Fruit fly (Drosophila melanogaster) whole organism, wandering third instar larva: ENCODE data around the gene Dhod.

Source experiments
- Abd-B ChIP-seq: fragments of >200 bp; optimal IDR thresholded peaks from 2 replicates; lab custom pipeline; 2017; ENCODE audit warnings: missing biosample characterization, missing genetic modification characterization
- CG32264 ChIP-seq: fragments of 200-800 bp; sonication (Bioruptor generic); optimal IDR thresholded peaks from 2 replicates; lab custom pipeline; 2016; ENCODE audit warnings: missing biosample characterization, missing genetic modification characterization
- CG9705 ChIP-seq: fragments of 200-800 bp; sonication (Bioruptor generic); optimal IDR thresholded peaks from 2 replicates; lab custom pipeline; 2018; ENCODE audit warnings: missing biosample characterization, mild to moderate bottlenecking, missing genetic modification characterization
- CrebA ChIP-seq: fragments of 200-800 bp; sonication (Bioruptor generic); optimal IDR thresholded peaks from 2 replicates; lab custom pipeline; 2016; ENCODE audit warnings: missing biosample characterization, mild to moderate bottlenecking, missing genetic modification characterization, borderline replicate concordance
- Dfd ChIP-seq: fragments of >200 bp; optimal IDR thresholded peaks from 2 replicates; lab custom pipeline; 2017; ENCODE audit warnings: missing biosample characterization, missing genetic modification characterization
- Dif ChIP-seq: fragments of 200-275, 200-300 bp; sonication (Bioruptor generic); optimal IDR thresholded peaks from 2 replicates; lab custom pipeline; 2018; ENCODE audit warnings: missing biosample characterization, missing genetic modification characterization; ENCODE audit not compliant: partially characterized antibody
- GATAd ChIP-seq: sonication (Bioruptor generic); optimal IDR thresholded peaks from 2 replicates; lab custom pipeline; 2016; ENCODE audit warnings: missing biosample characterization, missing genetic modification characterization
- HLH106 ChIP-seq: fragments of 200-800 bp; optimal IDR thresholded peaks from 3 replicates; lab custom pipeline; 2019; ENCODE audit warnings: missing biosample characterization, mild to moderate bottlenecking, missing genetic modification characterization, moderate library complexity
- Hnf4 ChIP-seq: fragments of 200-800 bp; sonication (Bioruptor generic); optimal IDR thresholded peaks from 2 replicates; lab custom pipeline; 2016; ENCODE audit warnings: missing biosample characterization, mild to moderate bottlenecking, missing genetic modification characterization
- Hr78 ChIP-seq: fragments of >200 bp; optimal IDR thresholded peaks from 2 replicates; lab custom pipeline; 2017; ENCODE audit warnings: missing biosample characterization, missing genetic modification characterization
- Hr83 ChIP-seq: fragments of 200-300 bp; sonication (Bioruptor generic); optimal IDR thresholded peaks from 2 replicates; lab custom pipeline; 2016; ENCODE audit warnings: missing biosample characterization, mild to moderate bottlenecking, missing genetic modification characterization, moderate library complexity; ENCODE audit not compliant: poor library complexity, severe bottlenecking
- Mio ChIP-seq: sonication (Bioruptor generic); optimal IDR thresholded peaks from 2 replicates; lab custom pipeline; 2016; ENCODE audit warnings: missing biosample characterization, missing genetic modification characterization
- Myc ChIP-seq: fragments of >200 bp; optimal IDR thresholded peaks from 2 replicates; lab custom pipeline; 2017
- N ChIP-seq: fragments of >200 bp; optimal IDR thresholded peaks from 2 replicates; lab custom pipeline; 2018; ENCODE audit warnings: missing biosample characterization, missing external identifiers, missing genetic modification characterization
- OdsH ChIP-seq: fragments of 200-800 bp; sonication (Bioruptor generic); optimal IDR thresholded peaks from 2 replicates; lab custom pipeline; 2016; ENCODE audit warnings: missing biosample characterization, mild to moderate bottlenecking, missing genetic modification characterization
- Rel ChIP-seq, 2 experiments: fragments of 200-800 bp; sonication (Bioruptor generic) in 1 of 2; optimal IDR thresholded peaks; 2 replicates in 1 of 2; 3 replicates in 1 of 2; lab custom pipeline; 2016 to 2019; ENCODE audit warnings: mild to moderate bottlenecking in 2 of 2, missing biosample characterization in 2 of 2, missing genetic modification characterization in 2 of 2, moderate library complexity in 1 of 2
- Sp1 ChIP-seq: fragments of 200-800 bp; sonication (Bioruptor generic); optimal IDR thresholded peaks from 3 replicates; lab custom pipeline; 2019; ENCODE audit warnings: missing biosample characterization, mild to moderate bottlenecking, missing genetic modification characterization, moderate library complexity
- Vsx2 ChIP-seq: fragments of 200-300, 225-300 bp; sonication (Bioruptor generic); optimal IDR thresholded peaks from 2 replicates; lab custom pipeline; 2018; ENCODE audit warnings: missing biosample characterization, missing genetic modification characterization; ENCODE audit not compliant: partially characterized antibody
- br ChIP-seq: fragments of 200-800 bp; sonication (Bioruptor generic); optimal IDR thresholded peaks from 2 replicates; lab custom pipeline; 2016; ENCODE audit warnings: missing biosample characterization, missing genetic modification characterization
- brk ChIP-seq: fragments of 200-800 bp; sonication (Bioruptor generic); optimal IDR thresholded peaks from 2 replicates; lab custom pipeline; 2016; ENCODE audit warnings: missing biosample characterization, mild to moderate bottlenecking, missing genetic modification characterization
- dl ChIP-seq, 2 experiments: fragments of 175-275, 200-275 bp in 1 of 2; fragments of 200-275 bp in 1 of 2; sonication (Bioruptor generic); optimal IDR thresholded peaks; lab custom pipeline; 2018; ENCODE audit warnings: mild to moderate bottlenecking in 2 of 2, missing biosample characterization in 2 of 2, missing genetic modification characterization in 2 of 2, moderate library complexity in 2 of 2; ENCODE audit not compliant: partially characterized antibody in 2 of 2, insufficient read depth in 1 of 2
- dmrt93B ChIP-seq: fragments of 200-800 bp; sonication (Bioruptor generic); optimal IDR thresholded peaks from 2 replicates; lab custom pipeline; 2018; ENCODE audit warnings: missing biosample characterization, mild to moderate bottlenecking, missing genetic modification characterization
- dsf ChIP-seq: sonication (Bioruptor generic); optimal IDR thresholded peaks from 2 replicates; lab custom pipeline; 2016; ENCODE audit warnings: missing biosample characterization, missing genetic modification characterization, borderline replicate concordance
- ey ChIP-seq: fragments of 200-800 bp; sonication (Bioruptor generic); optimal IDR thresholded peaks from 2 replicates; lab custom pipeline; 2016; ENCODE audit warnings: missing biosample characterization, missing genetic modification characterization
- foxo ChIP-seq, 2 experiments: fragments of 200-800 bp; sonication (Bioruptor generic); optimal IDR thresholded peaks; 2 replicates in 1 of 2; 3 replicates in 1 of 2; lab custom pipeline; 2016 to 2017; ENCODE audit warnings: missing biosample characterization in 2 of 2, missing genetic modification characterization in 2 of 2
- fru ChIP-seq: fragments of 200-800 bp; sonication (Bioruptor generic); optimal IDR thresholded peaks from 3 replicates; lab custom pipeline; 2016; ENCODE audit warnings: missing biosample characterization, mild to moderate bottlenecking, missing genetic modification characterization
- h ChIP-seq: fragments of 200-800 bp; sonication (Bioruptor generic); optimal IDR thresholded peaks from 3 replicates; lab custom pipeline; 2016; ENCODE audit warnings: missing biosample characterization, mild to moderate bottlenecking, missing genetic modification characterization
- jim ChIP-seq: fragments of 175-275, 200-325 bp; sonication (Bioruptor generic); optimal IDR thresholded peaks from 2 replicates; lab custom pipeline; 2016; ENCODE audit warnings: missing biosample characterization, mild to moderate bottlenecking, missing genetic modification characterization
- lola ChIP-seq: fragments of >200 bp; optimal IDR thresholded peaks from 2 replicates; lab custom pipeline; 2017; ENCODE audit warnings: missing biosample characterization, missing genetic modification characterization
- psq ChIP-seq: fragments of 200-800 bp; sonication (Bioruptor generic); optimal IDR thresholded peaks from 3 replicates; lab custom pipeline; 2017; ENCODE audit warnings: missing biosample characterization, mild to moderate bottlenecking, missing genetic modification characterization, moderate library complexity
- rgr ChIP-seq: fragments of 200-800 bp; sonication (Bioruptor generic); optimal IDR thresholded peaks from 3 replicates; lab custom pipeline; 2016; ENCODE audit warnings: missing biosample characterization, mild to moderate bottlenecking, missing genetic modification characterization
- sage ChIP-seq: fragments of 200-800 bp; sonication (Bioruptor generic); optimal IDR thresholded peaks from 2 replicates; lab custom pipeline; 2016; ENCODE audit warnings: missing biosample characterization, mild to moderate bottlenecking, missing genetic modification characterization
- sv ChIP-seq: fragments of 200-800 bp; sonication (Bioruptor generic); optimal IDR thresholded peaks from 3 replicates; lab custom pipeline; 2016; ENCODE audit warnings: missing biosample characterization, missing genetic modification characterization
- usp ChIP-seq: fragments of >200 bp; optimal IDR thresholded peaks from 2 replicates; lab custom pipeline; 2017; ENCODE audit warnings: missing biosample characterization, missing genetic modification characterization

The Dhod gene

dm6 chr3R:8668024-8668856, 15.5 kb upstream of the Dhod start:
- TF ChIP-seq dl (GFP tag; optimal IDR thresholded peaks at IDR 0.05; lab: Kevin White, UChicago; ENCODE audit: insufficient read depth in 1 of 2, partially characterized antibody in 2 of 2): peak in 1 of 2 experiments; percentile 4
- no peak for TF ChIP-seq CrebA (GFP tag; lab: Kevin White, UChicago)
- no peak for TF ChIP-seq sv (GFP tag; lab: Kevin White, UChicago)
- TF ChIP-seq, all 38 proteins: peak for 1

dm6 chr3R:8667568-8667967, 14.9 kb upstream of the Dhod start, which contains the start of gene CG8036:
Gene CG8036 (plus strand): TSS chr3R:8667868.
- TF ChIP-seq HLH106 (tag; lab: Kevin White, UChicago) (no peak), h (no peak), br (GFP tag; lab: Kevin White, UChicago) (no peak), Dif (GFP tag; lab: Kevin White, UChicago) (no peak), psq (GFP tag; lab: Kevin White, UChicago) (no peak), Hnf4 (GFP tag; lab: Kevin White, UChicago) (no peak), brk (GFP tag; lab: Kevin White, UChicago) (no peak), Dfd (GFP tag; lab: Kevin White, UChicago) (no peak), foxo (GFP tag; optimal IDR thresholded peaks at IDR 0.05; lab: Kevin White, UChicago) (no peak), usp (no peak), Myc (lab: Kevin White, UChicago) (no peak), OdsH (GFP tag; lab: Kevin White, UChicago) (no peak)

DNA sequence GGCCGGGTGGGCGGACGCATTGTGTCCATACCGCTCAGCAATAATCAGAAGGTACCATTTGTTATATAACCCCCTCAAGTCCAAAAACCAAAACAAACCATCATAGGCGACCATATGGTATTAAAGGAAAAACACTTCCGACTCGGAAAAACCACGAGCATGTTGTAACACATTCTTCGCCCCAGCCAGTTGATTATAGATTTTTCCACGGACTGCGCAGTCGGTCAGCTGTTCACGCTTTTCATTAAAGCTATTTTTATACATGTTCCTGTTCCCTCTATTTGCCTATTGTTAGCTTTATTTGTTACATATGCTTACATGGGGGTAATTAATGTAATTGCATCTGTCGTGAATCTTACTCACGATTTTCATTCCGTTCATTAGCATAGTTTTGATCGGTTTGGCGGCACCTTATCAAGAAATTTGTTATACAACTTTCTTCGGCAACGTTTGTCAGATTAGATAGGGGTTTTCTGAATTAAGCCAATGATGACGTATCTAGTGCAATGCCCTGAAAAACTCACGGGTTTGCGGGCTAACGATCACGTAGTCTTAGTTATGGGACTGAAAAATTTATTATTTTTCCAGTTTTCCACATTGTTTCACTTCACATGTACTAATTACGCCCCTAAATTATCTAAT, 12.1 kb upstream of the Dhod start:
- no peak for TF ChIP-seq fru (GFP tag; lab: Kevin White, UChicago)
- TF ChIP-seq OdsH (GFP tag; lab: Kevin White, UChicago): no peak
- TF ChIP-seq Hr78 (GFP tag; lab: Kevin White, UChicago): no peak
- no peak for TF ChIP-seq ey (GFP tag; lab: Kevin White, UChicago)
- no peak for TF ChIP-seq jim (GFP tag; lab: Kevin White, UChicago)
- no peak for TF ChIP-seq GATAd (GFP tag; lab: Kevin White, UChicago)
- no peak for TF ChIP-seq CG9705
- no peak for TF ChIP-seq Myc (lab: Kevin White, UChicago)
- no peak for TF ChIP-seq HLH106 (tag; lab: Kevin White, UChicago)
- TF ChIP-seq Sp1 (GFP tag; lab: Kevin White, UChicago): no peak
- TF ChIP-seq Hnf4 (GFP tag; lab: Kevin White, UChicago): no peak
- no peak for TF ChIP-seq br (GFP tag; lab: Kevin White, UChicago)
- no peak for TF ChIP-seq lola (GFP tag; lab: Kevin White, UChicago)
- TF ChIP-seq, all 38 proteins: peak for 0

dm6 chr3R:8663668-8664283, 11.1 kb upstream of the Dhod start, which contains the start of gene CG8032:
Gene CG8032 (plus strand): TSS chr3R:8664115.
- TF ChIP-seq br (GFP tag; lab: Kevin White, UChicago) (peak; percentile 52), brk (GFP tag; lab: Kevin White, UChicago) (peak; percentile 38), Vsx2 (GFP tag; lab: Kevin White, UChicago) (no peak), N (GFP tag; lab: Kevin White, UChicago) (no peak), Hnf4 (GFP tag; lab: Kevin White, UChicago) (peak; percentile 75), CG9705 (peak; percentile 21), rgr (peak; percentile 48), usp (no peak), dl (GFP tag; optimal IDR thresholded peaks at IDR 0.05; lab: Kevin White, UChicago; ENCODE audit: insufficient read depth in 1 of 2, partially characterized antibody in 2 of 2) (no peak), Dif (GFP tag; lab: Kevin White, UChicago) (no peak), foxo (GFP tag; optimal IDR thresholded peaks at IDR 0.05; lab: Kevin White, UChicago) (peak in 1 of 2 experiments; percentile 72), CrebA (GFP tag; lab: Kevin White, UChicago) (no peak), dmrt93B (GFP tag; lab: Kevin White, UChicago) (peak; percentile 8), HLH106 (tag; lab: Kevin White, UChicago) (peak; percentile 52), sage (GFP tag; lab: Kevin White, UChicago) (peak; percentile 40), h (peak; percentile 79), lola (GFP tag; lab: Kevin White, UChicago) (no peak), Hr78 (GFP tag; lab: Kevin White, UChicago) (no peak), dsf (GFP tag; lab: Kevin White, UChicago) (peak; percentile 21), CG32264 (GFP tag; lab: Kevin White, UChicago) (no peak), fru (GFP tag; lab: Kevin White, UChicago) (peak; percentile 61), GATAd (GFP tag; lab: Kevin White, UChicago) (no peak), psq (GFP tag; lab: Kevin White, UChicago) (peak; percentile 9), Myc (lab: Kevin White, UChicago) (no peak), Hr83 (GFP tag; lab: Kevin White, UChicago) (no peak), OdsH (GFP tag; lab: Kevin White, UChicago) (peak; percentile 24), Dfd (GFP tag; lab: Kevin White, UChicago) (no peak), sv (GFP tag; lab: Kevin White, UChicago) (peak; percentile 49), Mio (GFP tag; lab: Kevin White, UChicago) (no peak), Rel (GFP tag; optimal IDR thresholded peaks at IDR 0.05; lab: Kevin White, UChicago) (no peak), Rel (tag; optimal IDR thresholded peaks at IDR 0.05; lab: Kevin White, UChicago) (peak; percentile 44), Abd-B (GFP tag; lab: Kevin White, UChicago) (no peak)
